Worm (Caenorhabditis elegans) whole organism, mixed stage, embryonic: Measurements from ENCODE around the gene F44G3.7.

ENCODE experiments used
- M03D4.4 ChIP-seq: sonication (generic microtip); optimal IDR thresholded peaks from 2 replicates; lab custom pipeline; 2017; ENCODE audit warnings: mild to moderate bottlenecking, missing genetic modification characterization, missing compliant biosample characterization
- bed-3 ChIP-seq: fragments of 200-800 bp; sonication (Bioruptor generic); optimal IDR thresholded peaks from 3 replicates; lab custom pipeline; 2018; ENCODE audit warnings: mild to moderate bottlenecking, missing genetic modification characterization, moderate library complexity, missing compliant biosample characterization
- blmp-1 ChIP-seq: fragments of 150-350 bp; optimal IDR thresholded peaks from 2 replicates; lab custom pipeline; 2014; ENCODE audit warnings: missing biosample characterization, missing genetic modification characterization
- ceh-39 ChIP-seq: fragments of 150-350 bp; optimal IDR thresholded peaks from 2 replicates; lab custom pipeline; 2014; ENCODE audit warnings: missing biosample characterization, missing genetic modification characterization
- ceh-83 ChIP-seq: fragments of 200-800 bp; sonication (Bioruptor generic); optimal IDR thresholded peaks from 2 replicates; lab custom pipeline; 2018; ENCODE audit warnings: mild to moderate bottlenecking, missing genetic modification characterization, missing compliant biosample characterization
- ces-1 ChIP-seq: fragments of 150-350 bp; optimal IDR thresholded peaks from 2 replicates; lab custom pipeline; 2014; ENCODE audit warnings: missing biosample characterization, missing genetic modification reagents, missing genetic modification characterization
- cnd-1 ChIP-seq: fragments of 200-800 bp; sonication (Bioruptor generic); optimal IDR thresholded peaks from 2 replicates; lab custom pipeline; 2018; ENCODE audit warnings: mild to moderate bottlenecking, missing genetic modification characterization, missing compliant biosample characterization
- drap-1 ChIP-seq: fragments of 200-800 bp; sonication (Bioruptor generic); optimal IDR thresholded peaks from 3 replicates; lab custom pipeline; 2018; ENCODE audit warnings: mild to moderate bottlenecking, missing genetic modification characterization, missing compliant biosample characterization
- elt-1 ChIP-seq: sonication (generic microtip); optimal IDR thresholded peaks from 2 replicates; lab custom pipeline; 2017; ENCODE audit warnings: missing genetic modification characterization, mild to moderate bottlenecking, missing compliant biosample characterization, antibody characterized with exemption, moderate library complexity, borderline replicate concordance; ENCODE audit not compliant: insufficient read depth
- elt-3 ChIP-seq: fragments of 150-350 bp; optimal IDR thresholded peaks from 2 replicates; lab custom pipeline; 2014; ENCODE audit warnings: missing biosample characterization, missing genetic modification characterization
- flh-1 ChIP-seq: fragments of 200-800 bp; sonication (Bioruptor generic); optimal IDR thresholded peaks from 2 replicates; lab custom pipeline; 2018; ENCODE audit warnings: mild to moderate bottlenecking, missing genetic modification characterization, moderate library complexity, missing compliant biosample characterization
- ham-2 ChIP-seq: fragments of 200-800 bp; sonication (Bioruptor generic); optimal IDR thresholded peaks from 2 replicates; lab custom pipeline; 2018; ENCODE audit warnings: mild to moderate bottlenecking, missing genetic modification characterization, missing compliant biosample characterization
- hlh-1 ChIP-seq: fragments of 150-350 bp; optimal IDR thresholded peaks from 2 replicates; lab custom pipeline; 2014; ENCODE audit warnings: missing biosample characterization, missing genetic modification reagents, missing genetic modification characterization
- lin-13 ChIP-seq: fragments of 150-350 bp; optimal IDR thresholded peaks from 2 replicates; lab custom pipeline; 2014; ENCODE audit warnings: missing biosample characterization, missing genetic modification characterization
- lsy-2 ChIP-seq: fragments of 150-350 bp; optimal IDR thresholded peaks from 2 replicates; lab custom pipeline; 2014; ENCODE audit warnings: missing biosample characterization, missing genetic modification characterization
- mab-5 ChIP-seq: fragments of 150-350 bp; optimal IDR thresholded peaks from 2 replicates; lab custom pipeline; 2014; ENCODE audit warnings: missing biosample characterization, missing genetic modification characterization
- mep-1 ChIP-seq: fragments of 150-350 bp; optimal IDR thresholded peaks from 2 replicates; lab custom pipeline; 2017; ENCODE audit warnings: missing biosample characterization, missing genetic modification reagents, missing genetic modification characterization, inconsistent platforms
- mls-2 ChIP-seq: sonication (generic microtip); optimal IDR thresholded peaks from 2 replicates; lab custom pipeline; 2016; ENCODE audit warnings: mild to moderate bottlenecking, missing genetic modification characterization, moderate library complexity, missing compliant biosample characterization
- nhr-12 ChIP-seq: fragments of 150-350 bp; optimal IDR thresholded peaks from 2 replicates; lab custom pipeline; 2014; ENCODE audit warnings: missing biosample characterization, missing genetic modification characterization
- nhr-2 ChIP-seq: fragments of 150-350 bp; optimal IDR thresholded peaks from 2 replicates; lab custom pipeline; 2014; ENCODE audit warnings: missing biosample characterization, missing genetic modification characterization
- nhr-76 ChIP-seq: sonication (generic microtip); optimal IDR thresholded peaks from 2 replicates; lab custom pipeline; 2017; ENCODE audit warnings: missing biosample characterization, missing genetic modification characterization
- pha-4 ChIP-seq: fragments of 150-350 bp; optimal IDR thresholded peaks from 2 replicates; lab custom pipeline; 2018; ENCODE audit warnings: missing biosample characterization, missing genetic modification reagents, missing genetic modification characterization
- sem-2 ChIP-seq: fragments of 200-800 bp; sonication (Bioruptor generic); optimal IDR thresholded peaks from 2 replicates; lab custom pipeline; 2018; ENCODE audit warnings: mild to moderate bottlenecking, missing genetic modification characterization, missing compliant biosample characterization
- snpc-4 ChIP-seq: fragments of 150-350 bp; optimal IDR thresholded peaks from 2 replicates; lab custom pipeline; 2014; ENCODE audit warnings: missing biosample characterization, missing genetic modification characterization
- sptf-1 ChIP-seq: sonication (generic microtip); optimal IDR thresholded peaks from 2 replicates; lab custom pipeline; 2017; ENCODE audit warnings: mild to moderate bottlenecking, missing genetic modification characterization, moderate library complexity, missing compliant biosample characterization
- tbx-8 ChIP-seq: fragments of 200-800 bp; sonication (Bioruptor generic); optimal IDR thresholded peaks from 2 replicates; lab custom pipeline; 2018; ENCODE audit warnings: mild to moderate bottlenecking, missing genetic modification characterization, moderate library complexity, missing compliant biosample characterization
- unc-120 ChIP-seq: sonication (generic microtip); optimal IDR thresholded peaks from 2 replicates; lab custom pipeline; 2017; ENCODE audit warnings: missing genetic modification characterization, missing compliant biosample characterization; ENCODE audit not compliant: poor library complexity, severe bottlenecking
- unc-39 ChIP-seq: fragments of 150-350 bp; optimal IDR thresholded peaks from 2 replicates; lab custom pipeline; 2014; ENCODE audit warnings: missing biosample characterization, missing genetic modification characterization
- unc-62 ChIP-seq: fragments of 150-350 bp; optimal IDR thresholded peaks from 2 replicates; lab custom pipeline; 2014; ENCODE audit warnings: missing biosample characterization, missing genetic modification reagents, missing genetic modification characterization
- ztf-11 ChIP-seq: fragments of 150-350 bp; optimal IDR thresholded peaks from 2 replicates; lab custom pipeline; 2014; ENCODE audit warnings: missing biosample characterization, missing genetic modification characterization

F44G3.7 gene

DNA sequence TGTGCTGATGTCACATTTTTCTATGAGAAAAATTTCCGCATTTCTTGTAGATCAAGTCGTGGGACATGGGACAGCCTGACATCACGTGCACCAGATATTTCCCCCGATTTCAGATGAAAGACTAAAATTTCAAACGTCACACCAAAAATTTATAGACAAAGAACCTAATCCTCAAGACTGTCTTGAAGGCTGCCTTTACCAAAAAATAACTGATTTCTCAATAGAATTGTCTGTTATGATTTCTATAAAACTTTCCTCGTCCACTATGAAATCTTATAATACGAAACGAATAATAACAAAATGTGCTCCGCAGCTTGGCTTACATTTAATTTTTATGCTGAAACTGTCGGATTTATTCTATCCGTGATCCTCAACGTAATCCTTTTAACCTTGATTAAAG is 43.4 kb upstream of the F44G3.7 start, which contains the start of gene str-106:
Gene str-106 (plus strand): TSS at position 301 of the 400 bp plus-strand sequence.
- TF ChIP-seq sptf-1 (tag; lab: Kevin White, UChicago) (no peak), sem-2 (no peak), unc-39 (tag; lab: Kevin White, UChicago) (no peak), lin-13 (tag; lab: Kevin White, UChicago) (no peak), ceh-83 (no peak), elt-1 (tag; lab: Kevin White, UChicago) (no peak), unc-62 (GFP tag; lab: Kevin White, UChicago) (no peak), M03D4.4 (tag; lab: Kevin White, UChicago) (no peak)

DNA sequence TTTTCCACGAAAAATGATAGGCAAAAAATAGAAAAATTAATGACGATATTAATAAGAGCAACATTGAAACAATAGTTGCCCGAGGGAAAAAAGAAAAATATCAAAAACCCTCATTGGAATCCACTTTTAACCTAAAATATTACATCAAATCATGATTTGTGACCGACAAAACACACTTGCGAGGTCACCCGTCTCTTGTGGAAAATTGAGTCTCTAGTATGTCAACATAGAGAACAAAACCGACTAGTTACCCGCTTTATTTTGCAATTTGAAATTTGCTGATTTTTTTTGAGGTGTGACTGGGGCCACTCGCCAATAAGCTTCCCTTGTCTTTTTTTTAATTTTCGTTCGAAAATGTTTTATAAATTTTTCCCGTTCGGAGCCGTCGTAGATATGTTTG is 38.8 kb upstream of the F44G3.7 start, which contains the start of gene cyp-33D1:
Gene cyp-33D1 (minus strand): TSS at position 101 of the 400 bp plus-strand sequence.
- TF ChIP-seq snpc-4 (no peak), lin-13 (tag; lab: Kevin White, UChicago) (no peak), nhr-12 (tag; lab: Kevin White, UChicago) (no peak), mab-5 (tag; lab: Kevin White, UChicago) (no peak)

DNA sequence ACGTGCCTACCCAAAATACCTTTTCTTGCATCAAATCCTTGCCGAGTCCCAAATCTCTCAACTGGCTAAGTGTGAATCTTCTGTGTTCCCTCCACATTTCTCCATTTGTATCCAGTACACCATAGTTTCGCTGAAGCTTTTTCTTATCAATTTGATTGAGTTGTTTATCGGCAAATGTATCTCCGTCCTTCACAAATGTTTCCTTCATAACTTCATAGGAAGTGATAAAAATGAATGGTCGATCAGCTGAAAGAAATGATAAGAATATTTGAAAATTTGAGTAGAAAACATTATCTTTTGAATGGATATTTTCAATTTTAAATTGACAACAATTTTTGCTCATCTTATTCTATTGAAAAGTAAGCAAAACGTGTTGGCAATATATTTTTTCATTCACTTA is 38.3 kb upstream of the F44G3.7 start:
- no peak for TF ChIP-seq lin-13 (tag; lab: Kevin White, UChicago)
- no peak for TF ChIP-seq pha-4 (tag; lab: Kevin White, UChicago)
- no peak for TF ChIP-seq nhr-76 (tag; lab: Kevin White, UChicago)
- no peak for TF ChIP-seq nhr-12 (tag; lab: Kevin White, UChicago)
- TF ChIP-seq ceh-39 = no peak
- no peak for TF ChIP-seq ceh-83
- TF ChIP-seq hlh-1 = no peak
- TF ChIP-seq lsy-2 (tag; lab: Kevin White, UChicago) = no peak
- TF ChIP-seq mep-1 (tag; lab: Kevin White, UChicago) = no peak
- no peak for TF ChIP-seq bed-3 (GFP tag; lab: Kevin White, UChicago)
- TF ChIP-seq elt-1 (tag; lab: Kevin White, UChicago) = no peak
- TF ChIP-seq nhr-2 (tag; lab: Kevin White, UChicago) = no peak
- TF ChIP-seq mab-5 (tag; lab: Kevin White, UChicago) = no peak
- no peak for TF ChIP-seq elt-3 (tag; lab: Kevin White, UChicago)
- TF ChIP-seq ces-1 = no peak
- TF ChIP-seq mls-2 (tag; lab: Kevin White, UChicago) = no peak
- TF ChIP-seq ztf-11 (tag; lab: Kevin White, UChicago) = no peak

DNA sequence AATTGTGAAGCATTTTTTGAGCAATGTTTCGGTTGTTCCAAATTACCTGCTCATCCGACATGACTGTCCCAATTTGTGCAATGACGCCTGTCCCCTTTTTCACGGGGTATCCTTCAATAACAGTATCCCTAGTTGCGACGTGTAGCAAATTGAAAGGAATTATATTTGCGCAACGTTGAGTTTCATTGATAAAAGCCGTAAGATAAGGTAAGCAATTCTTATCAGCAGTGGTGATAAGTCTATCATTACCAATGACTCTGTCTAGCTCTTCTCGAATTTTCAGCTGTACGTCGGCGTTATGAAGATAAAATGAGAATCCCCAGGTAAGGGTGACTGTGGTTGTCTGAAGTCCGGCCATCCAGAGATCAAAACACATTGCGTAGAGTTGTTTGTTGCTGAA is 37.2 kb upstream of the F44G3.7 start:
- TF ChIP-seq ham-2 (GFP tag; lab: Kevin White, UChicago) = no peak
- no peak for TF ChIP-seq bed-3 (GFP tag; lab: Kevin White, UChicago)
- TF ChIP-seq snpc-4 = no peak
- no peak for TF ChIP-seq tbx-8 (GFP tag; lab: Kevin White, UChicago)
- no peak for TF ChIP-seq pha-4 (tag; lab: Kevin White, UChicago)
- no peak for TF ChIP-seq elt-1 (tag; lab: Kevin White, UChicago)
- no peak for TF ChIP-seq ces-1

DNA sequence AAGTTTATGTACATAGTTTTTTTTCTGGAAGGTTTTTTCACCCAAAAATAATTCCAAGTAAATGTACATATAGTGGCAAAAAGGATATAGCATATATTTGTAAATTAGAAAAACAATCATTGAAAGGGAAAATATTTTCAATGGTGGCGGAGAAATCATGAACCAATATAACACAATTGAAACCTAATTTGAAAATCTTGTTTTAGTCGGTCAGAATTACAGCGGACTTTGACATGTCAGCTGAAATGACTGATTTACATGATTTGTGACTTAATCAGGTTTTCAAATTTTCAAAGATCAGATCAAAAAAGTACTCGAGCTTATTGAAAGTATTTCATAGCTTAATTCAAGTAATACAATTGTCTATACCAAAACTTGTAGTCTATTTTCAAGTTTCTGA is 34.8 kb upstream of the F44G3.7 start, which contains the start of gene K05D4.9:
Gene K05D4.9 (minus strand): TSS at position 101 of the 400 bp plus-strand sequence.
- no peak for TF ChIP-seq drap-1 (GFP tag; lab: Kevin White, UChicago)
- TF ChIP-seq ces-1 = no peak
- TF ChIP-seq sptf-1 (tag; lab: Kevin White, UChicago) = no peak
- TF ChIP-seq, all 35 proteins: peak for 0

DNA sequence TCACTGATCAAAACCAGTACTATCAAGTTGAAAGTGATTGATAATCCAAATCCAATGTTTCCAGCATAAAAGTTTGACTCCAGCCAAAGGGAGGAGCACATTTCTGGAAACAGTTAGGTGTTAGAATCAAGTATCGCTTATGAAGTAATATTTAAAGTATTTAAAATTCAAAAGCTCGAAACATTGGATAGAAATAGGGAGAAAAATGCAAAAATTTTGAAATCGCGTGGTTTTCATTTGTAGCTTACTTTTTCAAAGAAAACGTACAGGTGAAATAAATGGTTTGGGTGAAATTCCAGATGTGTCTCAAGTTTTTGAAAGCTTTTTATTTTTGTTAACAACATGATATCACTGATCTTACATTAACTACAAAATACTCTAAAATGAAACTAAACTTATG is 32.1 kb upstream of the F44G3.7 start, which contains the start of gene str-111:
Gene str-111 (minus strand): TSS at position 101 of the 400 bp plus-strand sequence.
- no peak for TF ChIP-seq lin-13 (tag; lab: Kevin White, UChicago)
- no peak for TF ChIP-seq ztf-11 (tag; lab: Kevin White, UChicago)
- TF ChIP-seq ceh-83 = no peak
- no peak for TF ChIP-seq drap-1 (GFP tag; lab: Kevin White, UChicago)
- no peak for TF ChIP-seq hlh-1
- no peak for TF ChIP-seq snpc-4
- TF ChIP-seq unc-120 (tag; lab: Kevin White, UChicago) = no peak
- no peak for TF ChIP-seq ceh-39
- TF ChIP-seq elt-1 (tag; lab: Kevin White, UChicago) = no peak
- no peak for TF ChIP-seq ham-2 (GFP tag; lab: Kevin White, UChicago)
- TF ChIP-seq cnd-1 (tag; lab: Kevin White, UChicago) = no peak
- TF ChIP-seq flh-1 = no peak
- TF ChIP-seq elt-3 (tag; lab: Kevin White, UChicago) = no peak
- no peak for TF ChIP-seq blmp-1 (tag; lab: Kevin White, UChicago)
- no peak for TF ChIP-seq ces-1
- no peak for TF ChIP-seq bed-3 (GFP tag; lab: Kevin White, UChicago)
- no peak for TF ChIP-seq lsy-2 (tag; lab: Kevin White, UChicago)
- TF ChIP-seq nhr-76 (tag; lab: Kevin White, UChicago) = no peak
- TF ChIP-seq, all 35 proteins: peak for 0
